Worm (Caenorhabditis elegans) whole organism, mixed stage, embryonic: ENCODE measurements around the gene msp-38.

ENCODE experiments used
- bed-3 ChIP-seq: fragments of 200-800 bp; sonication (Bioruptor generic); optimal IDR thresholded peaks from 3 replicates; lab custom pipeline; 2018; ENCODE audit warnings: mild to moderate bottlenecking, missing genetic modification characterization, moderate library complexity, missing compliant biosample characterization
- ceh-83 ChIP-seq: fragments of 200-800 bp; sonication (Bioruptor generic); optimal IDR thresholded peaks from 2 replicates; lab custom pipeline; 2018; ENCODE audit warnings: mild to moderate bottlenecking, missing genetic modification characterization, missing compliant biosample characterization
- lsy-2 ChIP-seq: fragments of 150-350 bp; optimal IDR thresholded peaks from 2 replicates; lab custom pipeline; 2014; ENCODE audit warnings: missing biosample characterization, missing genetic modification characterization
- mep-1 ChIP-seq: fragments of 150-350 bp; optimal IDR thresholded peaks from 2 replicates; lab custom pipeline; 2017; ENCODE audit warnings: missing biosample characterization, missing genetic modification reagents, missing genetic modification characterization, inconsistent platforms
- nhr-12 ChIP-seq: fragments of 150-350 bp; optimal IDR thresholded peaks from 2 replicates; lab custom pipeline; 2014; ENCODE audit warnings: missing biosample characterization, missing genetic modification characterization
- nhr-237 ChIP-seq: fragments of 150-350 bp; optimal IDR thresholded peaks from 2 replicates; lab custom pipeline; 2014; ENCODE audit warnings: missing biosample characterization, missing genetic modification characterization
- nhr-28 ChIP-seq: fragments of 150-350 bp; optimal IDR thresholded peaks from 2 replicates; lab custom pipeline; 2014; ENCODE audit warnings: missing biosample characterization, missing genetic modification characterization
- pha-4 ChIP-seq: fragments of 150-350 bp; optimal IDR thresholded peaks from 2 replicates; lab custom pipeline; 2018; ENCODE audit warnings: missing biosample characterization, missing genetic modification reagents, missing genetic modification characterization
- zip-8 ChIP-seq: fragments of 150-350 bp; optimal IDR thresholded peaks from 2 replicates; lab custom pipeline; 2014; ENCODE audit warnings: missing biosample characterization, missing genetic modification characterization
- ztf-11 ChIP-seq: fragments of 150-350 bp; optimal IDR thresholded peaks from 2 replicates; lab custom pipeline; 2014; ENCODE audit warnings: missing biosample characterization, missing genetic modification characterization

DNA sequence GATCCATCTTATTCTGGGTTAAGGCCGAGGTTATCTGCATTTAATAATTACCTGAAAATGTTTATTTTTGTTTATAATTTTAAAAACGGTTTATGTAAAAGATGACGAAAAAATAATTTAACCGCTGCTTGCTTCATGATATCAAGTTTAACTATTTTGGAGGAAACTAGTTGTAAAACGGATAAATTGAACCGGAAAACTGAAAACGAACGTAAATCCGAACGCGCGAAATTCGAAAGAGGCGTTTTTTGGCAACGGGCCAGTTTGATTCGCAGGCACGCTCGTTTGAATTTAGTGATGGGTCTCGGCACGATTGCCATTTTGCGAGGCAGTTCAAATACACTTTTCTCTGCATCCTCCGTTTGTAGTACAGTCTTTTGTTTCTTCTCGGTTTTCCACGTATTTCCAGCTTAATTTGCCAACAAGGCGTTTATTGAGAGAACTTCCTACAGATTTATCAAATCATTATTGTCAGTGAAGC, 14.6 kb downstream of the msp-38 start, which contains the start of the genes gtbp-1 and K08F4.3:
- TF ChIP-seq ceh-83 (no peak), ztf-11 (tag; lab: Kevin White, UChicago) (no peak), nhr-237 (tag; lab: Kevin White, UChicago) (peak; percentile 39), mep-1 (peak; percentile 74), nhr-28 (tag; lab: Kevin White, UChicago) (no peak), nhr-12 (no peak), lsy-2 (tag; lab: Kevin White, UChicago) (peak; percentile 73), pha-4 (peak; percentile 47), bed-3 (GFP tag; lab: Kevin White, UChicago) (no peak), zip-8 (no peak)
